Fruit fly (Drosophila melanogaster): ENCODE data around the gene wge.

DNA sequence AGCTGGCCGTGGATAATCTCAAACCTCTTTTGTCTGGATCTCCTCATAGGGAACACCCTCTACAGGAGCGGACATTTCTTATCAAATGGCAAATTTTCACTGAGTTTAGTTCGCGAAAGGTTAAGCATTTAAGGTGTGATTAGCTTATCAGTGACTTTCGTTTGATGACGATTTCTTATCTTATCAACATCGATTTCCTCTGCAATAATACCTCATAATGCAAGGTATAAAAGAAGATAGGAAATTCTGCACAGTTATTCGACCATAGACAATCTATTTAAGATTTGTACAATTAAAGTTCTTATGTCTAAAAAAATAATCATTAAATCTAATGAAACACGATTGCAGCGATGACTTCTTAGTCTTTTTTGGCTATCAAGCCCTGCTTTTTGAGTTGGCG is 12.8 kb upstream of the wge start, which contains the start of gene Takl2:
- TF ChIP-seq cnc (optimal IDR thresholded peaks at IDR 0.05): no peak
- no peak for TF ChIP-seq CG7045 (GFP tag; optimal IDR thresholded peaks at IDR 0.05)
- no peak for TF ChIP-seq CG12768 (GFP tag; optimal IDR thresholded peaks at IDR 0.05)
- TF ChIP-seq kay (GFP tag; ENCODE audit: borderline replicate concordance): no peak
- no peak for TF ChIP-seq pad (GFP tag; optimal IDR thresholded peaks at IDR 0.05)
- no peak for TF ChIP-seq CG7101 (tag; optimal IDR thresholded peaks at IDR 0.05)
- TF ChIP-seq Clk (GFP tag; optimal IDR thresholded peaks at IDR 0.05): no peak
